Worm (Caenorhabditis elegans) whole organism, L2 larva: ENCODE data around the gene F27C8.2.
"Not testable (repeated sequence)": the region's sequence is repeated elsewhere in the genome, so short reads cannot be mapped to it uniquely, and the experiment has no call there.

Experiments used
- C34F6.9 ChIP-seq: fragments of 150-350 bp; optimal IDR thresholded peaks from 2 replicates; lab custom pipeline; 2014; ENCODE audit warnings: missing biosample characterization, missing genetic modification characterization
- R02D3.7 ChIP-seq: fragments of 150-350 bp; optimal IDR thresholded peaks from 2 replicates; lab custom pipeline; 2014; ENCODE audit warnings: missing biosample characterization, missing genetic modification characterization
- ZK546.5 ChIP-seq: sonication (generic microtip); optimal IDR thresholded peaks from 2 replicates; lab custom pipeline; 2017; ENCODE audit warnings: missing biosample characterization, missing genetic modification characterization
- alr-1 ChIP-seq: fragments of 150-350 bp; optimal IDR thresholded peaks from 2 replicates; lab custom pipeline; 2014; ENCODE audit warnings: missing biosample characterization, missing genetic modification characterization
- blmp-1 ChIP-seq: sonication (generic microtip); optimal IDR thresholded peaks from 2 replicates; lab custom pipeline; 2017; ENCODE audit warnings: missing genetic modification characterization, mild to moderate bottlenecking, missing compliant biosample characterization, antibody characterized with exemption, moderate library complexity; ENCODE audit not compliant: insufficient read depth
- ceh-16 ChIP-seq: fragments of 150-350 bp; optimal IDR thresholded peaks from 2 replicates; lab custom pipeline; 2014; ENCODE audit warnings: missing biosample characterization, missing genetic modification characterization
- ceh-82 ChIP-seq: fragments of 150-350 bp; optimal IDR thresholded peaks from 2 replicates; lab custom pipeline; 2014; ENCODE audit warnings: missing biosample characterization, missing genetic modification characterization
- crh-2 ChIP-seq: sonication (generic microtip); optimal IDR thresholded peaks from 2 replicates; lab custom pipeline; 2017; ENCODE audit warnings: missing biosample characterization, missing genetic modification characterization
- dmd-4 ChIP-seq: sonication (generic microtip); optimal IDR thresholded peaks from 2 replicates; lab custom pipeline; 2017; ENCODE audit warnings: missing biosample characterization, missing genetic modification characterization
- egl-27 ChIP-seq: sonication (generic microtip); optimal IDR thresholded peaks from 3 replicates; lab custom pipeline; 2017; ENCODE audit warnings: missing biosample characterization, missing genetic modification reagents, missing genetic modification characterization
- elt-1 ChIP-seq: fragments of 150-350 bp; optimal IDR thresholded peaks from 2 replicates; lab custom pipeline; 2014; ENCODE audit warnings: missing biosample characterization, missing genetic modification characterization
- fos-1 ChIP-seq: fragments of 150-350 bp; optimal IDR thresholded peaks from 2 replicates; lab custom pipeline; 2014; ENCODE audit warnings: missing biosample characterization, missing genetic modification characterization
- gmeb-1 ChIP-seq: fragments of 150-350 bp; optimal IDR thresholded peaks from 2 replicates; lab custom pipeline; 2014; ENCODE audit warnings: missing biosample characterization, missing genetic modification characterization
- lin-11 ChIP-seq: fragments of 150-350 bp; sonication (generic microtip); optimal IDR thresholded peaks from 2 replicates; lab custom pipeline; 2014; ENCODE audit warnings: missing biosample characterization, missing genetic modification characterization, inconsistent platforms, mixed read lengths
- lin-39 ChIP-seq: fragments of 150-350 bp; optimal IDR thresholded peaks from 2 replicates; lab custom pipeline; 2014; ENCODE audit warnings: missing biosample characterization, missing genetic modification reagents, missing genetic modification characterization
- lsy-2 ChIP-seq, 2 experiments: fragments of 150-350 bp in 1 of 2; sonication (generic microtip) in 1 of 2; optimal IDR thresholded peaks; 2 replicates each; lab custom pipeline; 2014 to 2017; ENCODE audit warnings: missing biosample characterization in 2 of 2, missing genetic modification characterization in 2 of 2
- mab-5 ChIP-seq: fragments of 150-350 bp; optimal IDR thresholded peaks from 2 replicates; lab custom pipeline; 2014; ENCODE audit warnings: missing biosample characterization, missing genetic modification characterization
- mdl-1 ChIP-seq, 2 experiments: fragments of 150-350 bp in 1 of 2; sonication (generic microtip) in 1 of 2; optimal IDR thresholded peaks; 2 replicates each; lab custom pipeline; 2017; ENCODE audit warnings: missing biosample characterization in 2 of 2, missing genetic modification characterization in 2 of 2
- nhr-12 ChIP-seq: fragments of 150-350 bp; optimal IDR thresholded peaks from 2 replicates; lab custom pipeline; 2014; ENCODE audit warnings: missing biosample characterization, missing genetic modification characterization
- nhr-129 ChIP-seq: fragments of 150-350 bp; optimal IDR thresholded peaks from 2 replicates; lab custom pipeline; 2014; ENCODE audit warnings: missing biosample characterization, missing genetic modification characterization
- nhr-21 ChIP-seq: fragments of 150-350 bp; optimal IDR thresholded peaks from 2 replicates; lab custom pipeline; 2014; ENCODE audit warnings: missing biosample characterization, missing genetic modification characterization
- nhr-23 ChIP-seq: fragments of 150-350 bp; optimal IDR thresholded peaks from 2 replicates; lab custom pipeline; 2014; ENCODE audit warnings: missing biosample characterization, missing genetic modification reagents, missing genetic modification characterization
- nhr-237 ChIP-seq: fragments of 150-350 bp; optimal IDR thresholded peaks from 2 replicates; lab custom pipeline; 2014; ENCODE audit warnings: missing biosample characterization, missing genetic modification characterization
- nhr-25 ChIP-seq: fragments of 150-350 bp; sonication (generic microtip); optimal IDR thresholded peaks from 3 replicates; lab custom pipeline; 2014; ENCODE audit warnings: missing biosample characterization, missing genetic modification characterization
- nhr-6 ChIP-seq: fragments of 150-350 bp; optimal IDR thresholded peaks from 2 replicates; lab custom pipeline; 2014; ENCODE audit warnings: missing biosample characterization, missing genetic modification characterization
- nhr-77 ChIP-seq: fragments of 150-350 bp; optimal IDR thresholded peaks from 2 replicates; lab custom pipeline; 2014; ENCODE audit warnings: missing biosample characterization, missing genetic modification characterization
- peb-1 ChIP-seq: fragments of 150-350 bp; optimal IDR thresholded peaks from 2 replicates; lab custom pipeline; 2014; ENCODE audit warnings: missing biosample characterization, missing genetic modification characterization
- sem-4 ChIP-seq: fragments of 150-350 bp; optimal IDR thresholded peaks from 2 replicates; lab custom pipeline; 2014; ENCODE audit warnings: missing biosample characterization, missing genetic modification reagents, missing genetic modification characterization
- skn-1 ChIP-seq: sonication (generic microtip); optimal IDR thresholded peaks from 2 replicates; lab custom pipeline; 2017; ENCODE audit warnings: missing biosample characterization, missing genetic modification characterization
- sma-3 ChIP-seq: sonication (generic microtip); optimal IDR thresholded peaks from 2 replicates; lab custom pipeline; 2016; ENCODE audit warnings: missing genetic modification reagents, missing genetic modification characterization, missing compliant biosample characterization
- sma-9 ChIP-seq, 2 experiments: fragments of 150-350 bp in 1 of 2; sonication (generic microtip) in 1 of 2; optimal IDR thresholded peaks; 2 replicates each; lab custom pipeline; 2014 to 2016; ENCODE audit warnings: missing genetic modification characterization in 2 of 2, mild to moderate bottlenecking in 1 of 2, missing biosample characterization in 1 of 2, missing compliant biosample characterization in 1 of 2, missing genetic modification reagents in 1 of 2, moderate library complexity in 1 of 2
- snpc-4 ChIP-seq: fragments of 150-350 bp; optimal IDR thresholded peaks from 2 replicates; lab custom pipeline; 2014; ENCODE audit warnings: missing biosample characterization, missing genetic modification characterization
- unc-39 ChIP-seq: fragments of 150-350 bp; optimal IDR thresholded peaks from 2 replicates; lab custom pipeline; 2014; ENCODE audit warnings: missing biosample characterization, missing genetic modification characterization
- zag-1 ChIP-seq: fragments of 150-350 bp; optimal IDR thresholded peaks from 2 replicates; lab custom pipeline; 2014; ENCODE audit warnings: missing biosample characterization, missing genetic modification characterization
- ztf-1 ChIP-seq: fragments of 200-800 bp; sonication (Bioruptor generic); conservative IDR thresholded peaks from 2 replicates; pipeline ENCODE4 v1.3.6; 2022; ENCODE audit warnings: missing genetic modification characterization, missing compliant biosample characterization
- ztf-11 ChIP-seq: sonication (generic microtip); optimal IDR thresholded peaks from 2 replicates; lab custom pipeline; 2017; ENCODE audit warnings: missing biosample characterization, missing genetic modification characterization

Gene F27C8.2

DNA sequence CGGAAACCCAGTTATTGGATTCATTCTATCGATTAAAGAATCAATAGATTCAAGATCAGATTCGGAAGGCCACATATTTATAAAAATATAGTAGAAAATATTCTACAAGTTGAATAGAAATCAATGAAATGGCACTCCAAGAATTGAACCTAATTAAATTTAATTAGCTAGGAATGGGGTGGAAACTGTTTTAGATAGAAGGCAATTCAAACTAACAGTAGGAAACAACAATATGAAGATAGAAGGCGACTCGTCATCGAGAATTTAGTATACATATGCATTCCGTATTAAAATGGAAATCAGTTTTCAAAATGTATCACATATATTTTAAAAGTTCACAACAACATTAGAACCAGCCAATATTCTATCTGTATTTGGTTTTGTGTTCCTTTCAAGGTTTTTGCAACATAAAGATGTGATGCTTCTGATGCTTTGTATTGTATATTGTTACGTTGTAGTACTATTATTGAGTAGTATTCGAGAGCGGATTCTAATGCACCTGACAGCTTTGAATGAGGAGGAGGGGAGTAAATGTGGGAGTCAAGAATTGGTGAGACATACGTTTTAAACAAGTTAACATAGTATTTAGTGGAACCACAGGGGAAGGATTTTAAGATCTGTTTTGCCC, at the start of gene F27C8.2, which contains the start of gene F27C8.3:
Gene F27C8.2 (plus strand): TSS at position 578 of the 628 bp plus-strand sequence.
Gene F27C8.3 (minus strand): TSS at position 101 of the 628 bp plus-strand sequence.
- not testable (repeated sequence) for TF ChIP-seq nhr-77 (tag; lab: Kevin White, UChicago); alr-1 (tag; lab: Kevin White, UChicago); nhr-129

DNA sequence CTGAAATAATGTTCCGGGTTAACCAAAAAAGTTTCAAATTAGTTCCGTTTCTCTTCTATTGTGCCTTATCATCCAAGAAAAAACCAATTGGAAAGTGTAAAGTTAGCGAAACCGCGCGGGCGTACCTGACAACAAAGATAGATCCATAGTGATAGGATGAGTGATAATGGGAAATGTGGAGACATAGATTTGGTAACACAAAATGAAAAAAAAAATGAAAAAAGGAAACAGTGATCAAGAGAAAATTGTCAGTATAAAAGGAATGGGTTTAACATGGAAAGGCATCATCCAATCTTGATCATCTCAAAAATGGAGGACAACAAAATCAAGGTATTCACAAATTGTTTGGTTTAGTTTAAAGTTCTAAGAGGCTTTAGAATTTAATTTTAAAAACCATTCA, 33.1 kb upstream of the F27C8.2 start, which contains the start of gene col-122:
Gene col-122 (plus strand): TSS at position 301 of the 400 bp plus-strand sequence.
- TF ChIP-seq lsy-2 (tag; optimal IDR thresholded peaks at IDR 0.05; lab: Kevin White, UChicago) = no peak
- TF ChIP-seq elt-1 (tag; lab: Kevin White, UChicago) = no peak
- TF ChIP-seq sma-3 (GFP tag; lab: Kevin White, UChicago) = no peak

DNA sequence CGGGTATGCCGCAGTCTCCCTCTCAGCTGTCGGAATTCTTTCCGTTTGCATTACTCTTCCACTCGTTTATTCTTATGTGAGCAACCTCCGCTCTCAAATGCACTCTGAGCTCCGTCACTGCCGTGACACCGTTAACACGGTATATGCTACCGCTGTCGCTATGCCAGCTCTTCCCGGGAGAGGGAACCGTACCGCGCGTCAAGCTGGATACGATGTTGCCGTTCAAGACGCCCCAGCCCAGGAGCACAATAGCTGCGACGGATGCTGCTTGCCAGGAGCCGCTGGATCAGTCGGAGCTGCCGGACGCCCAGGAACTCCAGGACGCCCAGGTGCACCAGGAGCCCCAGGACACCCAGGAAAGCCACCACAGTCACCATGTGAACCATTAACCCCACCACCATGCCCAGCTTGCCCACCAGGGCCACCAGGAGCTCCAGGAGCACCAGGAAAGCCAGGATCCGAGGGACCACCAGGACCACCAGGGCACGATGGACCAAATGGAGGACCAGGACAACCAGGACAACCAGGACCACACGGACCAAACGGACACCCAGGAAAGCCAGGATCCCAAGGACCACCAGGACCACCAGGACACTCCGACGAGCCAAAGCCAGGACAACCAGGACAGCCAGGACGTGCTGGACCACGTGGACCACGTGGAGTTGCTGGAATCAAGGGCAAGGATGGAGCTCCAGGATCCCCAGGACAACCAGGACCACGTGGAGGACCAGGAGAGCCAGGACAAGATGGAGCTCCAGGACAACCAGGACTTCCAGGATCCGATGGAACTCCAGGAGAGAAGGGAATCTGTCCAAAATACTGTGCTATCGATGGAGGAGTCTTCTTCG, 32.4 kb upstream of the F27C8.2 start:
- TF ChIP-seq ztf-1 (GFP tag; lab: Robert Waterston, UW) = no peak
- TF ChIP-seq lin-11 (tag; lab: Kevin White, UChicago) = no peak
- TF ChIP-seq sem-4 (tag; lab: Kevin White, UChicago) = no peak
- TF ChIP-seq zag-1 = no peak
- TF ChIP-seq unc-39 (tag; lab: Kevin White, UChicago) = no peak
- no peak for TF ChIP-seq ztf-11 (tag; lab: Kevin White, UChicago)
- TF ChIP-seq nhr-23 (tag; lab: Kevin White, UChicago) = no peak
- no peak for TF ChIP-seq lin-39
- no peak for TF ChIP-seq mdl-1 (tag; optimal IDR thresholded peaks at IDR 0.05; lab: Kevin White, UChicago)
- TF ChIP-seq nhr-25 (tag; lab: Kevin White, UChicago) = no peak
- TF ChIP-seq elt-1 (tag; lab: Kevin White, UChicago) = no peak
- TF ChIP-seq gmeb-1 = no peak
- TF ChIP-seq skn-1 (tag; lab: Kevin White, UChicago) = no peak
- TF ChIP-seq mab-5 (tag; lab: Kevin White, UChicago) = no peak

DNA sequence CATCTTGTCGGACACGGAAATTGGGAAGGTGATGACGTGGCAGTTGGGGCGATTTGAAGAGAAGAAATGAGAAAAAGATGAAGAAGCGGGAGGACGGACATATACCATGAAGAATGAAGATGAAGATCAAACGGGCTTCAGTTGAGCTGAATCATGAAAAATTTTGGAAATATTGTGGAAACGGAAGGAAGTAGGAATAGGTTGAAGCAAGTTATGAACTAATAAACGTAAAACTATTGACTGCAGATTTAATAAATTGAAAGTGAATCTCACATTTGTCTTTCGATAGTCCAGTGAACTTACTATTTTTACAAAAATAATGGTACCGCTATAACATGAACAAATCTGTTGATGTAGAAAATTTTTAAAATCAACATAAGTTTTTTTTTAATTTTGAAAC, 29.7 kb upstream of the F27C8.2 start, which contains the start of gene lron-14:
Gene lron-14 (minus strand): TSS at position 101 of the 400 bp plus-strand sequence.
- TF ChIP-seq ceh-82 (tag; lab: Kevin White, UChicago) (no peak), nhr-237 (tag; lab: Kevin White, UChicago) (no peak), C34F6.9 (tag; lab: Kevin White, UChicago) (no peak), alr-1 (tag; lab: Kevin White, UChicago) (no peak), snpc-4 (tag; lab: Kevin White, UChicago) (no peak), peb-1 (no peak), sem-4 (tag; lab: Kevin White, UChicago) (no peak), gmeb-1 (no peak), nhr-12 (tag; lab: Kevin White, UChicago) (no peak)

DNA sequence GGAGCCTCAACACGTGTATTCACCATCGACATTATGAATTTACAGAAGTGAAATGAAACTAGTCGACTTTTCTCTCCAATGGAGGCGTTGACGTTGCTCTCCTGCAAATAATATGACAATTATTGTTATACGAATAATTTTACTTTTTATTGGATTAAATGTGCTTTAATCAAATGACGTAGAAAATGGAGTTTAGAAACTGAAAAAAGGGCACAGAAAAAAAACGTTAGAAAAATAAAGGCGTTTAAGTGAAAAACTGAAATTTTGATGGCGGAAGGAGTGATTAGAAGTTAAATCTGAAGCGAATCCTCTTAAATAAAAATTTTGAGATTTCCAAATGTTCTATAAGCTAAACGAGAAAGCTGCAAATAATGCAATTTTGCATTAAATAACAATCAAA, 16.1 kb upstream of the F27C8.2 start, which contains the start of gene npr-2:
Gene npr-2 (minus strand): TSS at position 101 of the 400 bp plus-strand sequence.
- TF ChIP-seq nhr-21 (tag; lab: Kevin White, UChicago) (no peak), sma-3 (GFP tag; lab: Kevin White, UChicago) (no peak), gmeb-1 (no peak), nhr-25 (tag; lab: Kevin White, UChicago) (no peak), sem-4 (tag; lab: Kevin White, UChicago) (no peak), lin-11 (tag; lab: Kevin White, UChicago) (no peak), nhr-129 (no peak), zag-1 (no peak), ztf-1 (GFP tag; lab: Robert Waterston, UW) (no peak), lsy-2 (tag; optimal IDR thresholded peaks at IDR 0.05; lab: Kevin White, UChicago) (no peak)

DNA sequence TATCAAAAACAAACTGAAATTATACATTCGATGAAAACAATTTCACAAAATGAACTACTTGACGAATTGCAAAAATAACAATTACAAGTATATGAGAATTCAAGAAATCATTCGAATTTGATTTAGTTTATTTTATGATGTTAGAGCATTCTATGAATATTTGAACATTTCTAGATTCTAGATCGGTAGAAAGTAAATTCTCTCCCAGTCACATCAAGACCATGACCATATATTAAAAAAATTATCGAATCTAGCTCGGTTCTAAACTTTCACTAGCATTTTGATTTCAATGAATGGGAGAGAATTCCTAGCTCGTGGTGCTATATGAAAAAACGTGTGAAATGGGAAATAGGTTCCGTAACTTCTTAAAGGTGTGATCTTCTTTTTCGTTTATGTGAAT, 11.8 kb upstream of the F27C8.2 start:
- TF ChIP-seq ZK546.5 (tag; lab: Kevin White, UChicago) = no peak
- TF ChIP-seq ceh-16 (tag; lab: Kevin White, UChicago) = no peak
- TF ChIP-seq mab-5 (tag; lab: Kevin White, UChicago) = no peak
- TF ChIP-seq nhr-6 (tag; lab: Kevin White, UChicago) = no peak
- TF ChIP-seq fos-1 (tag; lab: Kevin White, UChicago) = no peak
- TF ChIP-seq nhr-25 (tag; lab: Kevin White, UChicago) = no peak
- TF ChIP-seq dmd-4 (tag; lab: Kevin White, UChicago) = no peak
- no peak for TF ChIP-seq sma-9 (GFP tag; optimal IDR thresholded peaks at IDR 0.05; lab: Kevin White, UChicago)
- TF ChIP-seq sma-9 (tag; optimal IDR thresholded peaks at IDR 0.05; lab: Kevin White, UChicago) = no peak
- no peak for TF ChIP-seq crh-2 (tag; lab: Kevin White, UChicago)
- TF ChIP-seq nhr-23 (tag; lab: Kevin White, UChicago) = no peak
- no peak for TF ChIP-seq egl-27 (tag; lab: Kevin White, UChicago)
- no peak for TF ChIP-seq nhr-12 (tag; lab: Kevin White, UChicago)
- no peak for TF ChIP-seq nhr-77 (tag; lab: Kevin White, UChicago)
- TF ChIP-seq R02D3.7 (tag; lab: Kevin White, UChicago) = no peak
- no peak for TF ChIP-seq C34F6.9 (tag; lab: Kevin White, UChicago)
- no peak for TF ChIP-seq ztf-1 (GFP tag; lab: Robert Waterston, UW)
- TF ChIP-seq blmp-1 = no peak
